Fruit fly (Drosophila melanogaster): ENCODE data around the gene CG31368.

The CG31368 gene

dm6 chr3R:11882506-11882953, at the start of gene CG31368, which contains the start of gene CG6962 (continued):
- TF ChIP-seq dan (GFP tag; IDR thresholded peaks at IDR 0.05) (no peak), cg (GFP tag; optimal IDR thresholded peaks at IDR 0.05) (no peak), klu (GFP tag; IDR thresholded peaks at IDR 0.05) (peak; percentile 86), pros (GFP tag; optimal IDR thresholded peaks at IDR 0.05) (no peak), ranshi (GFP tag; IDR thresholded peaks at IDR 0.05) (peak; percentile 77), sr (GFP tag; IDR thresholded peaks at IDR 0.05) (no peak), wdn (GFP tag; IDR thresholded peaks at IDR 0.05) (peak; percentile 64), HLH54F (GFP tag; optimal IDR thresholded peaks at IDR 0.05) (peak; percentile 81), crol (GFP tag; IDR thresholded peaks at IDR 0.05) (no peak), Camta (GFP tag; optimal IDR thresholded peaks at IDR 0.05) (peak; percentile 73), Doc3 (GFP tag; IDR thresholded peaks at IDR 0.05; ENCODE audit: partially characterized antibody) (no peak), bsh (GFP tag; optimal IDR thresholded peaks at IDR 0.05) (peak in 1 of 2 experiments; percentile 82), tio (GFP tag; optimal IDR thresholded peaks at IDR 0.05) (peak; percentile 76), Hmr (GFP tag; optimal IDR thresholded peaks at IDR 0.05) (peak; percentile 80), CG33213 (GFP tag; optimal IDR thresholded peaks at IDR 0.05) (peak; percentile 59), grn (GFP tag; optimal IDR thresholded peaks at IDR 0.05) (no peak), CG15269 (tag; optimal IDR thresholded peaks at IDR 0.05) (peak; percentile 82), Dp (GFP tag; optimal IDR thresholded peaks at IDR 0.05) (peak; percentile 44), gcm (GFP tag; optimal IDR thresholded peaks at IDR 0.05) (peak; percentile 73), ttk (GFP tag; IDR thresholded peaks at IDR 0.05) (peak; percentile 71), mirr (GFP tag; optimal IDR thresholded peaks at IDR 0.05) (no peak), Six4 (GFP tag; optimal IDR thresholded peaks at IDR 0.05) (peak; percentile 79), CG18262 (tag; optimal IDR thresholded peaks at IDR 0.05) (peak; percentile 80), gce (GFP tag; IDR thresholded peaks at IDR 0.05) (peak; percentile 44; the same call in 1 of the 3 replicates), gro (GFP tag; optimal IDR thresholded peaks at IDR 0.05) (peak; percentile 32), Hmx (GFP tag; optimal IDR thresholded peaks at IDR 0.05) (peak; percentile 51), MESR4 (GFP tag; optimal IDR thresholded peaks at IDR 0.05) (peak; percentile 53), inv (GFP tag; IDR thresholded peaks at IDR 0.05; ENCODE audit: partially characterized antibody) (no peak), ham (GFP tag; IDR thresholded peaks at IDR 0.05) (no peak), cad (GFP tag; optimal IDR thresholded peaks at IDR 0.05) (no peak), CG15479 (GFP tag; optimal IDR thresholded peaks at IDR 0.05) (no peak), CG3407 (GFP tag; optimal IDR thresholded peaks at IDR 0.05) (peak; percentile 53), jing (GFP tag; optimal IDR thresholded peaks at IDR 0.05) (peak; percentile 60), NC2β (GFP tag; optimal IDR thresholded peaks at IDR 0.05) (peak; percentile 19), CG11723 (GFP tag; optimal IDR thresholded peaks at IDR 0.05) (no peak), tin (GFP tag; optimal IDR thresholded peaks at IDR 0.05) (peak; percentile 84), ewg (GFP tag; optimal IDR thresholded peaks at IDR 0.05) (peak; percentile 71), sens (GFP tag) (peak; percentile 94), odd (GFP tag; optimal IDR thresholded peaks at IDR 0.05) (peak; percentile 38), Oli (tag; optimal IDR thresholded peaks at IDR 0.05) (peak; percentile 76), disco-r (GFP tag; optimal IDR thresholded peaks at IDR 0.05) (peak; percentile 7), CG11093 (GFP tag; IDR thresholded peaks at IDR 0.05) (peak; percentile 30; the same call in 1 of the 3 replicates), Dbx (GFP tag; IDR thresholded peaks at IDR 0.05) (peak; percentile 78), CG12219 (GFP tag; optimal IDR thresholded peaks at IDR 0.05) (peak; percentile 35), Fer2 (tag; optimal IDR thresholded peaks at IDR 0.05) (peak; percentile 81), CG10209 (GFP tag; optimal IDR thresholded peaks at IDR 0.05) (peak; percentile 80), Jarid2 (GFP tag; optimal IDR thresholded peaks at IDR 0.05) (peak; percentile 1), CG6175 (GFP tag; IDR thresholded peaks at IDR 0.05) (no peak; the same call in 2 of the 3 replicates), pan (optimal IDR thresholded peaks at IDR 0.05) (no peak), pan (GFP tag; optimal IDR thresholded peaks at IDR 0.05 in 1 of 2, IDR thresholded peaks at IDR 0.05 in 1 of 2) (peak in 1 of 2 experiments; percentile 81), twi (tag; optimal IDR thresholded peaks at IDR 0.05) (peak; percentile 82)

All from whole organism, embryonic.